Fruit fly (Drosophila melanogaster) whole organism, adult: ENCODE data around the gene CG32085.
A peak's percentile ranks its signal among the peaks of the same experiment; 100 is the strongest.

Source experiments
- CG14711 ChIP-seq: fragments of 200-800 bp; sonication (Bioruptor generic); optimal IDR thresholded peaks from 2 replicates; lab custom pipeline; 2018; ENCODE audit warnings: missing biosample characterization, mild to moderate bottlenecking, missing genetic modification characterization, moderate library complexity
- CG1620 ChIP-seq: fragments of 200-800 bp; sonication (Bioruptor generic); optimal IDR thresholded peaks from 2 replicates; lab custom pipeline; 2016; ENCODE audit warnings: missing biosample characterization, missing genetic modification characterization
- CG5204 ChIP-seq: fragments of 200-800 bp; sonication (Bioruptor generic); optimal IDR thresholded peaks from 2 replicates; lab custom pipeline; 2016; ENCODE audit warnings: missing biosample characterization, missing genetic modification characterization
- CG7045 ChIP-seq: fragments of 200-800 bp; sonication (Bioruptor generic); optimal IDR thresholded peaks from 2 replicates; lab custom pipeline; 2017; ENCODE audit warnings: missing biosample characterization, mild to moderate bottlenecking, missing genetic modification characterization
- Clk ChIP-seq: fragments of 200-800 bp; sonication (Bioruptor generic); optimal IDR thresholded peaks from 2 replicates; lab custom pipeline; 2017; ENCODE audit warnings: missing biosample characterization, missing genetic modification characterization
- Hr96 ChIP-seq: fragments of 200-800 bp; sonication (Bioruptor generic); optimal IDR thresholded peaks from 2 replicates; lab custom pipeline; 2016; ENCODE audit warnings: missing biosample characterization, missing genetic modification characterization
- Mnt ChIP-seq: fragments of 200-800 bp; sonication (Bioruptor generic); optimal IDR thresholded peaks from 2 replicates; lab custom pipeline; 2016; ENCODE audit warnings: missing biosample characterization, mild to moderate bottlenecking, missing genetic modification characterization
- bab1 ChIP-seq: fragments of 200-800 bp; sonication (Bioruptor generic); optimal IDR thresholded peaks from 3 replicates; lab custom pipeline; 2019; ENCODE audit warnings: missing biosample characterization, mild to moderate bottlenecking, missing genetic modification characterization, moderate library complexity
- cic ChIP-seq: fragments of 200-800 bp; sonication (Bioruptor generic); optimal IDR thresholded peaks from 2 replicates; lab custom pipeline; 2017; ENCODE audit warnings: missing biosample characterization, mild to moderate bottlenecking, missing genetic modification characterization, moderate library complexity
- cnc ChIP-seq, 2 experiments: fragments of >200 bp; optimal IDR thresholded peaks; 2 replicates each; lab custom pipeline; 2017
- kay ChIP-seq: fragments of 200-800 bp; sonication (Bioruptor generic); peaks from one replicate; lab custom pipeline; 2016; ENCODE audit warnings: missing biosample characterization, missing genetic modification characterization, borderline replicate concordance
- ovo ChIP-seq: fragments of 200-800 bp; sonication (Bioruptor generic); optimal IDR thresholded peaks from 2 replicates; lab custom pipeline; 2016; ENCODE audit warnings: missing biosample characterization, missing genetic modification characterization
- pad ChIP-seq: fragments of 200-800 bp; sonication (Bioruptor generic); optimal IDR thresholded peaks from 3 replicates; lab custom pipeline; 2017; ENCODE audit warnings: missing biosample characterization, missing genetic modification characterization, mild to moderate bottlenecking, moderate library complexity, missing genetic modification reagents
- tj ChIP-seq: fragments of 200-800 bp; sonication (Bioruptor generic); optimal IDR thresholded peaks from 3 replicates; lab custom pipeline; 2017; ENCODE audit warnings: missing biosample characterization, mild to moderate bottlenecking, missing genetic modification characterization, moderate library complexity

DNA sequence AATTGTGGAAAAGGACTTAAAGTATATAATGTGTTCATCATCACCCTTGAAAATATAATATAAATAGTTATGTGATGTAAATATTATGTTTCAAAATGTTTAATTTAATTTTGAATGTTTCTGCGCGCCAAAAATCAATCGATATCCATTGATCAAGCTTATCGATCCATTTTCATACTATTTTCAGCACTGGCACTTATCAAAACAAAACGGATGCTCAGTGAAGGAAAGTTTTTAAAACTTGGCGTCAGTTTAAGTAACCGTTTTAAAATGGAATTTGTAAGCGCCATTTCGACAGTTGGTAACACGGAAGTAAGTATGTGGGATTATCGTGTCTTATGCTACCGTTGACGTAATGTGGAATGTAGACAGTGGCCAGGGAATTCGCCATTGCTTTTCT lies 48.0 kb upstream of the CG32085 start, which contains the start of gene sunn:
- TF ChIP-seq cic (GFP tag; lab: Kevin White, UChicago) (no peak), kay (GFP tag; lab: Kevin White, UChicago) (peak; percentile 86), CG14711 (tag; lab: Kevin White, UChicago) (no peak), CG7045 (no peak), bab1 (no peak), Hr96 (GFP tag; lab: Kevin White, UChicago) (no peak), cnc (optimal IDR thresholded peaks at IDR 0.05; lab: Kevin White, UChicago) (no peak), Mnt (no peak), pad (no peak), CG1620 (no peak), tj (GFP tag; lab: Kevin White, UChicago) (no peak), ovo (no peak), Clk (GFP tag; lab: Kevin White, UChicago) (no peak), CG5204 (no peak)
